Worm (Caenorhabditis elegans): ENCODE measurements around the gene gst-20.

ce11 chrII:13595279-13595678, 14.3 kb downstream of the gst-20 start:
- no peak for TF ChIP-seq cog-1 (tag; optimal IDR thresholded peaks at IDR 0.05)
- no peak for TF ChIP-seq klf-2 (GFP tag; conservative IDR thresholded peaks at IDR 0.05)
- TF ChIP-seq tab-1 (GFP tag; IDR thresholded peaks at IDR 0.05), result no peak
- TF ChIP-seq ztf-29 (GFP tag; IDR thresholded peaks at IDR 0.05), result no peak
- no peak for TF ChIP-seq ztf-23 (GFP tag; IDR thresholded peaks at IDR 0.05)

Data from whole organism, midembryonic.